Fruit fly (Drosophila melanogaster): ENCODE results near the gene CG13066.
A peak's percentile ranks its signal among the peaks of the same experiment; 100 is the strongest.

CG13066 gene

dm6 chr3L:16309972-16310371, 37.3 kb downstream of the CG13066 start (continued):
- TF ChIP-seq Drgx (GFP tag; IDR thresholded peaks at IDR 0.05), result peak; percentile 86
- no peak for TF ChIP-seq psq (GFP tag; optimal IDR thresholded peaks at IDR 0.05)
- peak; percentile 32 for TF ChIP-seq mam (GFP tag; optimal IDR thresholded peaks at IDR 0.05)
- TF ChIP-seq twi (tag; optimal IDR thresholded peaks at IDR 0.05), result no peak
- TF ChIP-seq CG31224 (GFP tag; IDR thresholded peaks at IDR 0.05), result 0 out of 2 replicates have a peak, but pooled peaks have one; percentile 20
- no peak for TF ChIP-seq CG17568 (GFP tag; optimal IDR thresholded peaks at IDR 0.05)
- TF ChIP-seq CG34224 (GFP tag; IDR thresholded peaks at IDR 0.05; ENCODE audit: partially characterized antibody), result no peak
- 0 out of 4 replicates have a peak, but pooled peaks have one; percentile 24 for TF ChIP-seq chinmo (GFP tag; IDR thresholded peaks at IDR 0.05; ENCODE audit: partially characterized antibody)
- 0 out of 2 replicates have a peak, but pooled peaks have one; percentile 6 for TF ChIP-seq CG32532 (GFP tag; IDR thresholded peaks at IDR 0.05)
- TF ChIP-seq CG9932 (GFP tag; IDR thresholded peaks at IDR 0.05), result peak; percentile 75
- peak; percentile 37 for TF ChIP-seq org-1 (GFP tag; optimal IDR thresholded peaks at IDR 0.05)
- no peak for TF ChIP-seq pb (GFP tag; optimal IDR thresholded peaks at IDR 0.05)
- TF ChIP-seq Ptx1 (GFP tag; IDR thresholded peaks at IDR 0.05), result 0 out of 2 replicates have a peak, but pooled peaks have one; percentile 13
- peak; percentile 4 for TF ChIP-seq pho (GFP tag; optimal IDR thresholded peaks at IDR 0.05)
- TF ChIP-seq mirr (GFP tag; optimal IDR thresholded peaks at IDR 0.05), result no peak
- TF ChIP-seq disco-r (GFP tag; optimal IDR thresholded peaks at IDR 0.05), result no peak
- peak; percentile 71 for TF ChIP-seq Rfx (GFP tag; IDR thresholded peaks at IDR 0.05)
- no peak for TF ChIP-seq CG10462 (GFP tag; optimal IDR thresholded peaks at IDR 0.05)
- TF ChIP-seq tx (GFP tag; optimal IDR thresholded peaks at IDR 0.05), result no peak
- no peak for TF ChIP-seq run (tag; optimal IDR thresholded peaks at IDR 0.05)
- TF ChIP-seq lilli (GFP tag; optimal IDR thresholded peaks at IDR 0.05), result peak; percentile 43
- TF ChIP-seq CG3281 (GFP tag; optimal IDR thresholded peaks at IDR 0.05), result peak; percentile 27
- no peak for TF ChIP-seq CG12942 (GFP tag; optimal IDR thresholded peaks at IDR 0.05)
- TF ChIP-seq knrl (GFP tag; IDR thresholded peaks at IDR 0.05; ENCODE audit: partially characterized antibody), result no peak
- no peak for TF ChIP-seq danr (GFP tag; IDR thresholded peaks at IDR 0.05)
- TF ChIP-seq ara (GFP tag; IDR thresholded peaks at IDR 0.05), result 0 out of 2 replicates have a peak, but pooled peaks have one; percentile 14
- TF ChIP-seq CG11560 (tag; IDR thresholded peaks at IDR 0.05), result no peak
- TF ChIP-seq unpg (GFP tag; optimal IDR thresholded peaks at IDR 0.05), result peak; percentile 20
- TF ChIP-seq CG12744 (GFP tag; optimal IDR thresholded peaks at IDR 0.05), result no peak
- no peak for TF ChIP-seq CG4820 (GFP tag; optimal IDR thresholded peaks at IDR 0.05)
- TF ChIP-seq Aef1 (GFP tag; IDR thresholded peaks at IDR 0.05), result 0 out of 3 replicates have a peak, but pooled peaks have one; percentile 33
- TF ChIP-seq C15 (GFP tag; IDR thresholded peaks at IDR 0.05), result no peak
- no peak for TF ChIP-seq fu2 (GFP tag; optimal IDR thresholded peaks at IDR 0.05)
- no peak for TF ChIP-seq HLH4C (GFP tag; IDR thresholded peaks at IDR 0.05; ENCODE audit: partially characterized antibody)
- no peak for TF ChIP-seq CG6813 (GFP tag; optimal IDR thresholded peaks at IDR 0.05)
- TF ChIP-seq CG9876 (GFP tag; optimal IDR thresholded peaks at IDR 0.05), result no peak
- no peak for TF ChIP-seq nerfin-1 (tag; optimal IDR thresholded peaks at IDR 0.05)
- no peak for TF ChIP-seq bowl (GFP tag; IDR thresholded peaks at IDR 0.05)
- TF ChIP-seq CG17385 (GFP tag; optimal IDR thresholded peaks at IDR 0.05), result no peak
- TF ChIP-seq Gug (GFP tag; IDR thresholded peaks at IDR 0.05), result 0 out of 4 replicates have a peak, but pooled peaks have one; percentile 6
- TF ChIP-seq HLH3B (GFP tag; IDR thresholded peaks at IDR 0.05), result peak; percentile 25; the same call in 1 of the 2 replicates
- TF ChIP-seq odd (GFP tag; optimal IDR thresholded peaks at IDR 0.05), result no peak
- TF ChIP-seq CG33213 (GFP tag; optimal IDR thresholded peaks at IDR 0.05), result no peak
- no peak for TF ChIP-seq en (GFP tag; optimal IDR thresholded peaks at IDR 0.05)
- 0 out of 2 replicates have a peak, but pooled peaks have one; percentile 11 for TF ChIP-seq CG7372 (GFP tag; IDR thresholded peaks at IDR 0.05)
- TF ChIP-seq CG11456 (GFP tag; IDR thresholded peaks at IDR 0.05), result 0 out of 3 replicates have a peak, but pooled peaks have one; percentile 50
- TF ChIP-seq Pdp1 (GFP tag; optimal IDR thresholded peaks at IDR 0.05), result no peak
- TF ChIP-seq row (GFP tag; IDR thresholded peaks at IDR 0.05), result peak; percentile 40; the same call in 1 of the 3 replicates
- TF ChIP-seq al (GFP tag; IDR thresholded peaks at IDR 0.05), result 0 out of 2 replicates have a peak, but pooled peaks have one; percentile 25
- TF ChIP-seq CG12391 (tag; optimal IDR thresholded peaks at IDR 0.05), result no peak
- no peak for TF ChIP-seq CG15011 (GFP tag; optimal IDR thresholded peaks at IDR 0.05)
